Worm (Caenorhabditis elegans) whole organism, L2 larva: ENCODE measurements around the gene gar-2.

ENCODE experiments used
- C34F6.9 ChIP-seq: fragments of 150-350 bp; optimal IDR thresholded peaks from 2 replicates; lab custom pipeline; 2014; ENCODE audit warnings: missing biosample characterization, missing genetic modification characterization
- F13H6.1 ChIP-seq: sonication (generic microtip); optimal IDR thresholded peaks from 2 replicates; lab custom pipeline; 2016; ENCODE audit warnings: missing genetic modification characterization, missing compliant biosample characterization
- R02D3.7 ChIP-seq: fragments of 150-350 bp; optimal IDR thresholded peaks from 2 replicates; lab custom pipeline; 2014; ENCODE audit warnings: missing biosample characterization, missing genetic modification characterization
- Y55F3AM.14 ChIP-seq: fragments of 200-800 bp; sonication (Bioruptor generic); optimal IDR thresholded peaks from 2 replicates; lab custom pipeline; 2018; ENCODE audit warnings: mild to moderate bottlenecking, missing genetic modification characterization, missing compliant biosample characterization
- alr-1 ChIP-seq: fragments of 150-350 bp; optimal IDR thresholded peaks from 2 replicates; lab custom pipeline; 2014; ENCODE audit warnings: missing biosample characterization, missing genetic modification characterization
- aly-2 ChIP-seq: fragments of 150-350 bp; optimal IDR thresholded peaks from 2 replicates; lab custom pipeline; 2014; ENCODE audit warnings: missing biosample characterization, missing genetic modification characterization
- ama-1 ChIP-seq: fragments of 150-350 bp; optimal IDR thresholded peaks from 2 replicates; lab custom pipeline; 2018; ENCODE audit warnings: inconsistent platforms
- blmp-1 ChIP-seq: sonication (generic microtip); optimal IDR thresholded peaks from 2 replicates; lab custom pipeline; 2017; ENCODE audit warnings: missing genetic modification characterization, mild to moderate bottlenecking, missing compliant biosample characterization, antibody characterized with exemption, moderate library complexity; ENCODE audit not compliant: insufficient read depth
- ceh-16 ChIP-seq: fragments of 150-350 bp; optimal IDR thresholded peaks from 2 replicates; lab custom pipeline; 2014; ENCODE audit warnings: missing biosample characterization, missing genetic modification characterization
- ceh-82 ChIP-seq: fragments of 150-350 bp; optimal IDR thresholded peaks from 2 replicates; lab custom pipeline; 2014; ENCODE audit warnings: missing biosample characterization, missing genetic modification characterization
- crh-2 ChIP-seq: sonication (generic microtip); optimal IDR thresholded peaks from 2 replicates; lab custom pipeline; 2017; ENCODE audit warnings: missing biosample characterization, missing genetic modification characterization
- dmd-4 ChIP-seq: sonication (generic microtip); optimal IDR thresholded peaks from 2 replicates; lab custom pipeline; 2017; ENCODE audit warnings: missing biosample characterization, missing genetic modification characterization
- egl-27 ChIP-seq: sonication (generic microtip); optimal IDR thresholded peaks from 3 replicates; lab custom pipeline; 2017; ENCODE audit warnings: missing biosample characterization, missing genetic modification reagents, missing genetic modification characterization
- elt-1 ChIP-seq: fragments of 150-350 bp; optimal IDR thresholded peaks from 2 replicates; lab custom pipeline; 2014; ENCODE audit warnings: missing biosample characterization, missing genetic modification characterization
- elt-3 ChIP-seq: sonication (generic microtip); optimal IDR thresholded peaks from 2 replicates; lab custom pipeline; 2017; ENCODE audit warnings: missing biosample characterization, missing genetic modification characterization
- fos-1 ChIP-seq: fragments of 150-350 bp; optimal IDR thresholded peaks from 2 replicates; lab custom pipeline; 2014; ENCODE audit warnings: missing biosample characterization, missing genetic modification characterization
- gmeb-1 ChIP-seq: fragments of 150-350 bp; optimal IDR thresholded peaks from 2 replicates; lab custom pipeline; 2014; ENCODE audit warnings: missing biosample characterization, missing genetic modification characterization
- lin-11 ChIP-seq: fragments of 150-350 bp; sonication (generic microtip); optimal IDR thresholded peaks from 2 replicates; lab custom pipeline; 2014; ENCODE audit warnings: missing biosample characterization, missing genetic modification characterization, inconsistent platforms, mixed read lengths
- lin-13 ChIP-seq: fragments of 150-350 bp; optimal IDR thresholded peaks from 2 replicates; lab custom pipeline; 2014; ENCODE audit warnings: missing biosample characterization, missing genetic modification reagents, missing genetic modification characterization
- lin-39 ChIP-seq: fragments of 150-350 bp; optimal IDR thresholded peaks from 2 replicates; lab custom pipeline; 2014; ENCODE audit warnings: missing biosample characterization, missing genetic modification reagents, missing genetic modification characterization
- lsy-2 ChIP-seq, 2 experiments: fragments of 150-350 bp in 1 of 2; sonication (generic microtip) in 1 of 2; optimal IDR thresholded peaks; 2 replicates each; lab custom pipeline; 2014 to 2017; ENCODE audit warnings: missing biosample characterization in 2 of 2, missing genetic modification characterization in 2 of 2
- mab-5 ChIP-seq: fragments of 150-350 bp; optimal IDR thresholded peaks from 2 replicates; lab custom pipeline; 2014; ENCODE audit warnings: missing biosample characterization, missing genetic modification characterization
- mbf-1 ChIP-seq: sonication (generic microtip); optimal IDR thresholded peaks from 2 replicates; lab custom pipeline; 2017; ENCODE audit warnings: missing biosample characterization, missing genetic modification characterization
- mdl-1 ChIP-seq, 2 experiments: fragments of 150-350 bp in 1 of 2; sonication (generic microtip) in 1 of 2; optimal IDR thresholded peaks; 2 replicates each; lab custom pipeline; 2017; ENCODE audit warnings: missing biosample characterization in 2 of 2, missing genetic modification characterization in 2 of 2
- nhr-10 ChIP-seq: sonication (generic microtip); optimal IDR thresholded peaks from 2 replicates; lab custom pipeline; 2017; ENCODE audit warnings: missing biosample characterization, missing genetic modification characterization
- nhr-129 ChIP-seq: fragments of 150-350 bp; optimal IDR thresholded peaks from 2 replicates; lab custom pipeline; 2014; ENCODE audit warnings: missing biosample characterization, missing genetic modification characterization
- nhr-21 ChIP-seq: fragments of 150-350 bp; optimal IDR thresholded peaks from 2 replicates; lab custom pipeline; 2014; ENCODE audit warnings: missing biosample characterization, missing genetic modification characterization
- nhr-23 ChIP-seq: fragments of 150-350 bp; optimal IDR thresholded peaks from 2 replicates; lab custom pipeline; 2014; ENCODE audit warnings: missing biosample characterization, missing genetic modification reagents, missing genetic modification characterization
- nhr-237 ChIP-seq: fragments of 150-350 bp; optimal IDR thresholded peaks from 2 replicates; lab custom pipeline; 2014; ENCODE audit warnings: missing biosample characterization, missing genetic modification characterization
- nhr-25 ChIP-seq: fragments of 150-350 bp; sonication (generic microtip); optimal IDR thresholded peaks from 3 replicates; lab custom pipeline; 2014; ENCODE audit warnings: missing biosample characterization, missing genetic modification characterization
- nhr-6 ChIP-seq: fragments of 150-350 bp; optimal IDR thresholded peaks from 2 replicates; lab custom pipeline; 2014; ENCODE audit warnings: missing biosample characterization, missing genetic modification characterization
- nhr-77 ChIP-seq: fragments of 150-350 bp; optimal IDR thresholded peaks from 2 replicates; lab custom pipeline; 2014; ENCODE audit warnings: missing biosample characterization, missing genetic modification characterization
- peb-1 ChIP-seq: fragments of 150-350 bp; optimal IDR thresholded peaks from 2 replicates; lab custom pipeline; 2014; ENCODE audit warnings: missing biosample characterization, missing genetic modification characterization
- sem-4 ChIP-seq: fragments of 150-350 bp; optimal IDR thresholded peaks from 2 replicates; lab custom pipeline; 2014; ENCODE audit warnings: missing biosample characterization, missing genetic modification reagents, missing genetic modification characterization
- skn-1 ChIP-seq: sonication (generic microtip); optimal IDR thresholded peaks from 2 replicates; lab custom pipeline; 2017; ENCODE audit warnings: missing biosample characterization, missing genetic modification characterization
- sma-3 ChIP-seq: sonication (generic microtip); optimal IDR thresholded peaks from 2 replicates; lab custom pipeline; 2016; ENCODE audit warnings: missing genetic modification reagents, missing genetic modification characterization, missing compliant biosample characterization
- sma-9 ChIP-seq, 2 experiments: fragments of 150-350 bp in 1 of 2; sonication (generic microtip) in 1 of 2; optimal IDR thresholded peaks; 2 replicates each; lab custom pipeline; 2014 to 2016; ENCODE audit warnings: missing genetic modification characterization in 2 of 2, mild to moderate bottlenecking in 1 of 2, missing biosample characterization in 1 of 2, missing compliant biosample characterization in 1 of 2, missing genetic modification reagents in 1 of 2, moderate library complexity in 1 of 2
- snpc-4 ChIP-seq: fragments of 150-350 bp; optimal IDR thresholded peaks from 2 replicates; lab custom pipeline; 2014; ENCODE audit warnings: missing biosample characterization, missing genetic modification characterization
- unc-39 ChIP-seq: fragments of 150-350 bp; optimal IDR thresholded peaks from 2 replicates; lab custom pipeline; 2014; ENCODE audit warnings: missing biosample characterization, missing genetic modification characterization
- unc-55 ChIP-seq: fragments of 150-350 bp; sonication (generic microtip); optimal IDR thresholded peaks from 3 replicates; lab custom pipeline; 2014; ENCODE audit warnings: missing biosample characterization, missing genetic modification reagents, missing genetic modification characterization
- unc-62 ChIP-seq: fragments of 150-350 bp; optimal IDR thresholded peaks from 2 replicates; lab custom pipeline; 2014; ENCODE audit warnings: missing biosample characterization, missing genetic modification reagents, missing genetic modification characterization
- zag-1 ChIP-seq: fragments of 150-350 bp; optimal IDR thresholded peaks from 2 replicates; lab custom pipeline; 2014; ENCODE audit warnings: missing biosample characterization, missing genetic modification characterization
- ztf-1 ChIP-seq: fragments of 200-800 bp; sonication (Bioruptor generic); conservative IDR thresholded peaks from 2 replicates; pipeline ENCODE4 v1.3.6; 2022; ENCODE audit warnings: missing genetic modification characterization, missing compliant biosample characterization
- ztf-11 ChIP-seq: sonication (generic microtip); optimal IDR thresholded peaks from 2 replicates; lab custom pipeline; 2017; ENCODE audit warnings: missing biosample characterization, missing genetic modification characterization
- ztf-4 ChIP-seq: fragments of 150-350 bp; optimal IDR thresholded peaks from 2 replicates; lab custom pipeline; 2014; ENCODE audit warnings: missing biosample characterization, missing genetic modification characterization

gar-2 gene

DNA sequence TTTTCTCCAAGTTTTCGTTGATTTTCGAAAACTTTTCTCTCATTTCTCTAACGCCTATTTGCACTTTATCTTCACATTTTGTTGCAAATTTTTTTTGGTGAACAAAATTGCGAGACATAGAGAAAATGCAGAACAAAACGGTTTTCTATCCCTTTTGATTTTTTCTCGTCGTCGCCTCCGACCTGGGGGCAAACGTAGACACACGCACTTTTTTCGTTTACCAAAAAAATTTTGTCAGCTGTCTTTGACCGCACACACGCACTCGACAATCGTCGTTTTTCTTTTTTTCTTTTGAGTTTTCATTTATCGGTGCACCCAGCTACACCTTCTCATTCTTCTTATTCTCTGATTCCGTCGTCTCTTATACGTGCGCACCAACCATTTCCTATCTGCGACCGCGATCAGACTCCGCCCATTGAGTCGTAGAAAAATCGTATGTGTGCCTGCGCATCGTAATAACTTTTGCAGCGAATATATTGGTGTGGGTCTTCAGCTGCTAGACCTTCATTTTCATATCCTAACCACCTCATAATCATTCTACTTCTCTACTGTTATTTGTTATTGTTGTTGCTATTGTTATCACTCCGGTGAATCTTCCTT lies 53.3 kb downstream of the gar-2 start:
- no peak for TF ChIP-seq R02D3.7 (tag; lab: Kevin White, UChicago)
- no peak for TF ChIP-seq nhr-237
- peak; percentile 42 for TF ChIP-seq gmeb-1 (tag; lab: Kevin White, UChicago)
- no peak for TF ChIP-seq nhr-77 (tag; lab: Kevin White, UChicago)
- TF ChIP-seq ztf-4 (tag; lab: Kevin White, UChicago), result peak; percentile 69
- TF ChIP-seq aly-2, result no peak
- peak; percentile 68 for TF ChIP-seq nhr-21 (tag; lab: Kevin White, UChicago)
- TF ChIP-seq sma-3 (GFP tag; lab: Kevin White, UChicago), result peak; percentile 58
- TF ChIP-seq mab-5, result no peak
- no peak for TF ChIP-seq elt-3 (tag; lab: Kevin White, UChicago)
- TF ChIP-seq C34F6.9 (tag; lab: Kevin White, UChicago), result peak; percentile 60
- TF ChIP-seq unc-39 (tag; lab: Kevin White, UChicago), result no peak
- no peak for TF ChIP-seq nhr-6 (tag; lab: Kevin White, UChicago)
- no peak for TF ChIP-seq mbf-1 (tag; lab: Kevin White, UChicago)
- no peak for TF ChIP-seq dmd-4 (tag; lab: Kevin White, UChicago)
- no peak for TF ChIP-seq Y55F3AM.14 (GFP tag; lab: Kevin White, UChicago)
- TF ChIP-seq snpc-4, result no peak
- no peak for TF ChIP-seq crh-2 (tag; lab: Kevin White, UChicago)
- TF ChIP-seq sma-9 (GFP tag; optimal IDR thresholded peaks at IDR 0.05; lab: Kevin White, UChicago), result peak; percentile 93
- no peak for TF ChIP-seq sma-9 (tag; optimal IDR thresholded peaks at IDR 0.05; lab: Kevin White, UChicago)
- TF ChIP-seq peb-1 (tag; lab: Kevin White, UChicago), result no peak
- TF ChIP-seq ceh-16 (tag; lab: Kevin White, UChicago), result peak; percentile 21
- no peak for TF ChIP-seq elt-1
- TF ChIP-seq nhr-129 (tag; lab: Kevin White, UChicago), result peak; percentile 79
- TF ChIP-seq alr-1 (tag; lab: Kevin White, UChicago), result no peak
- peak; percentile 59 for TF ChIP-seq nhr-25
- no peak for TF ChIP-seq sem-4 (tag; lab: Kevin White, UChicago)
- no peak for TF ChIP-seq ztf-1 (GFP tag; lab: Robert Waterston, UW)
- no peak for TF ChIP-seq zag-1
- no peak for TF ChIP-seq nhr-23 (tag; lab: Kevin White, UChicago)
- no peak for TF ChIP-seq lin-39 (tag; lab: Kevin White, UChicago)
- no peak for TF ChIP-seq ceh-82 (tag; lab: Kevin White, UChicago)
- no peak for TF ChIP-seq lin-13 (GFP tag; lab: Kevin White, UChicago)
- peak; percentile 85 for TF ChIP-seq egl-27 (tag; lab: Kevin White, UChicago)
- peak; percentile 75 for TF ChIP-seq F13H6.1
- no peak for TF ChIP-seq skn-1 (tag; lab: Kevin White, UChicago)
- no peak for TF ChIP-seq unc-62 (GFP tag; lab: Kevin White, UChicago)
- TF ChIP-seq fos-1, result peak; percentile 75
- TF ChIP-seq blmp-1 (tag; lab: Kevin White, UChicago), result peak; percentile 62
- peak in 1 of 2 experiments; percentile 31 for TF ChIP-seq mdl-1 (tag; optimal IDR thresholded peaks at IDR 0.05; lab: Kevin White, UChicago)
- TF ChIP-seq lsy-2 (tag; optimal IDR thresholded peaks at IDR 0.05; lab: Kevin White, UChicago), result peak; percentile 0 to 60
- no peak for TF ChIP-seq ama-1 (lab: Kevin White, UChicago)
- no peak for TF ChIP-seq lin-11 (tag; lab: Kevin White, UChicago)
- no peak for TF ChIP-seq nhr-10
- TF ChIP-seq ztf-11 (tag; lab: Kevin White, UChicago), result no peak
- peak; percentile 19 for TF ChIP-seq unc-55 (GFP tag; lab: Kevin White, UChicago)
